Worm (Caenorhabditis elegans): ENCODE measurements around the gene aptf-2.
"Not testable (repeated sequence)": the region's sequence is repeated elsewhere in the genome, so short reads cannot be mapped to it uniquely, and the experiment has no call there.

ce11 chrIV:13433904-13434303 is 18.1 kb upstream of the aptf-2 start, which contains the start of gene K09B11.5:
- not testable (repeated sequence) for TF ChIP-seq pha-4 (tag; optimal IDR thresholded peaks at IDR 0.05); unc-86 (tag; optimal IDR thresholded peaks at IDR 0.05); ceh-45 (GFP tag; IDR thresholded peaks at IDR 0.05); rnt-1 (tag; optimal IDR thresholded peaks at IDR 0.05); pag-3 (tag; optimal IDR thresholded peaks at IDR 0.05; ENCODE audit: borderline replicate concordance); hlh-13 (GFP tag; optimal IDR thresholded peaks at IDR 0.05)
